Worm (Caenorhabditis elegans): ENCODE data around the gene F56A8.4.

Gene F56A8.4

DNA sequence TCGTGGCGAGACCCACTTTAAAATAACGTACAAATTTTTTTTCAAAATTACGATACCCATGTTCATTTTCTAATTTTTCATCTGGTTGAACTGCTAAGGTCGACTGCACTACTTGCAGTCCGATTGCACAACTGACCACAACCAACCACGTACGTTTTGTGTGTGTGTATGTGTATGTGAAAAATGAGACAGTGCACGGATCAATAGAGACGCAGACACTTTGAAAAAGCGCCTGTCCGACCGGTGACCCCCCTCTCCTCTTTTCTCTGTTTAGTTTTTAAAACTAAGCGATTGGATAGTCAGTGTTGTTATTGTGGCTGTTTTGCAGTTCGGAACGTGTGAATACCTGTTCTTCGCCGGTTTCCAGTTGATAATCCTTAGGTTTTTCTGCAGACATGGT is 4.3 kb upstream of the F56A8.4 start:
- TF ChIP-seq lsy-12 (tag; optimal IDR thresholded peaks at IDR 0.05) (peak; percentile 16), daf-12 (tag; optimal IDR thresholded peaks at IDR 0.05) (no peak), ama-1 (optimal IDR thresholded peaks at IDR 0.05) (no peak), ceh-28 (tag; optimal IDR thresholded peaks at IDR 0.05) (peak; percentile 41), elt-3 (tag; optimal IDR thresholded peaks at IDR 0.05) (no peak), elt-1 (tag; optimal IDR thresholded peaks at IDR 0.05) (no peak), lin-39 (tag; optimal IDR thresholded peaks at IDR 0.05) (no peak), lin-15B (tag; optimal IDR thresholded peaks at IDR 0.05) (peak; percentile 15), ztf-11 (tag; optimal IDR thresholded peaks at IDR 0.05) (no peak), skn-1 (tag; optimal IDR thresholded peaks at IDR 0.05) (no peak), nfya-1 (tag; optimal IDR thresholded peaks at IDR 0.05; ENCODE audit: insufficient read depth) (peak; percentile 48), ceh-16 (tag; optimal IDR thresholded peaks at IDR 0.05) (no peak), pha-4 (tag; optimal IDR thresholded peaks at IDR 0.05) (peak; percentile 50), mml-1 (tag; optimal IDR thresholded peaks at IDR 0.05) (no peak), eor-1 (tag; optimal IDR thresholded peaks at IDR 0.05) (no peak), egl-5 (tag; optimal IDR thresholded peaks at IDR 0.05) (no peak), ZK546.5 (tag; optimal IDR thresholded peaks at IDR 0.05) (no peak), ztf-4 (tag; optimal IDR thresholded peaks at IDR 0.05) (no peak), unc-62 (GFP tag; optimal IDR thresholded peaks at IDR 0.05) (no peak), fkh-2 (tag; optimal IDR thresholded peaks at IDR 0.05) (no peak), hmg-11 (tag; optimal IDR thresholded peaks at IDR 0.05) (no peak), fos-1 (tag; optimal IDR thresholded peaks at IDR 0.05) (no peak), nhr-28 (tag; optimal IDR thresholded peaks at IDR 0.05) (no peak), pqm-1 (tag; optimal IDR thresholded peaks at IDR 0.05) (no peak), nhr-237 (tag; optimal IDR thresholded peaks at IDR 0.05) (no peak), fkh-10 (GFP tag; optimal IDR thresholded peaks at IDR 0.05) (no peak), nhr-11 (tag; optimal IDR thresholded peaks at IDR 0.05) (no peak), nhr-23 (tag; optimal IDR thresholded peaks at IDR 0.05) (peak; percentile 16), nhr-25 (tag; optimal IDR thresholded peaks at IDR 0.05) (peak; percentile 21)

DNA sequence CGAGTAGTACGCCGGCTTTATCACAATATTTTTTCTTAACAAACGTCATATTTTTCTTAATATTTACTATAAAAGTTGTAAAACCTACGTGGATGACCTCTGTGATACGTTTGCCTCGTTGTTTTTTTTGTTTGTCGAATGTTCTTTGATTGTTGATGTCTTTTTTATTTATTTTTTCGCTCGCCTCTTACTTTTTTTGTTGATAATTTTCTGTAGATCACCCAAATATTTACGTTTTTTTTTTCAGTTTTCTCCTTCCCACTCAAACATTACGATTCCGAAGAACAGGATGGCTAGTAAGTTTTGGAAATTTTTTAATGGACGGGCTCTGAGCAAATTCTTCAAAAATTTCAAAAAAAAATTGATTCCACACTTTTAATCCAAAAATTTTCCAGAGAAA is 2.7 kb upstream of the F56A8.4 start:
- peak; percentile 91 for TF ChIP-seq pha-4 (tag; optimal IDR thresholded peaks at IDR 0.05)
- no peak for TF ChIP-seq nhr-67 (tag; optimal IDR thresholded peaks at IDR 0.05)

DNA sequence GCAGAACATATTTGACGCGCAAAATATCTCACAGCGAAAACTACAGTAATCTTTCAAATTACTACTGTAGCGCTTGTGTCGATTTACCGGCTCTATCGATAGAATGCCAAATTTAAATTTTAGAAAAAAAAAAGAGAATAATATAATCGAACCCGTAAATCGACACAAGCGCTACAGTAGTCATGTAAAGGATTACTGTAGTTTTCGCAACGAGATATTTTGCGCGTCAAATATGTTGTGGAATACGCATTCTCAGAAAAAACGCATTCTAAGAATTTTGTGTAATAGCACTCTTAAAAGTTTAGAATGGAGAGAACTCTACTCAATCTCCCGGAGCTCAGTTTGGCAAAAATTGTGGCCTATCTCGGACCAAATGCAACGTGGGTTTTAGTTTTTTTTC is 2.5 kb downstream of the F56A8.4 start, which contains the start of gene F56A8.5:
TSS of gene F56A8.5 (plus strand) at position 301 of the 400 bp plus-strand sequence.
- TF ChIP-seq unc-39 (tag; optimal IDR thresholded peaks at IDR 0.05) (no peak), nhr-43 (tag; optimal IDR thresholded peaks at IDR 0.05; ENCODE audit: poor library complexity, severe bottlenecking) (no peak), pha-4 (tag; optimal IDR thresholded peaks at IDR 0.05) (no peak), fkh-2 (tag; optimal IDR thresholded peaks at IDR 0.05) (no peak), hmg-11 (tag; optimal IDR thresholded peaks at IDR 0.05) (no peak), ZK546.5 (tag; optimal IDR thresholded peaks at IDR 0.05) (no peak), nfya-1 (tag; optimal IDR thresholded peaks at IDR 0.05; ENCODE audit: insufficient read depth) (no peak), nhr-23 (tag; optimal IDR thresholded peaks at IDR 0.05) (no peak), egl-27 (tag; optimal IDR thresholded peaks at IDR 0.05) (no peak), tbx-2 (tag; optimal IDR thresholded peaks at IDR 0.05) (no peak), ceh-16 (tag; optimal IDR thresholded peaks at IDR 0.05) (no peak), mdl-1 (tag; optimal IDR thresholded peaks at IDR 0.05) (no peak), ceh-28 (tag; optimal IDR thresholded peaks at IDR 0.05) (no peak)

DNA sequence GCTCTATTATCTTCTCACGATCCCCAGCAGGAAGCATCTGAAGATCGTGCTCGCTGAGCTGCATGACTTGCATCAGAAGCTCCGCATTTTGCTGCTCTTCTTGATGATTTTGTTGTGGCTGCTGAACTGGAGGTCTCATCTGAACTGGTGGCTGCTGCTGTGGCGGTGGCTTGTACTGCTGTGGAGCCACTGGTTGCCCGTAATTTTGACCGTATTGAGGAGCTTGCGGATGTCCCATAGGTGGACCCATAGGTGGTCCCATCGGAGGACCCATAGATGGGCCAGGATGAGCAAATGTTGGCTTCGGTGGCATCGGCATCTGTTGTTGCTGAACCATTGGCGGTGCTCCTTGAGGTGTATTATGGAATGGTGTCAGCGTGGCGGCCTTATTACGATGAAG is 4.0 kb downstream of the F56A8.4 start:
- TF ChIP-seq aly-2 (tag; optimal IDR thresholded peaks at IDR 0.05), result no peak
- no peak for TF ChIP-seq zag-1 (tag; optimal IDR thresholded peaks at IDR 0.05)
- no peak for TF ChIP-seq R02D3.7 (tag; optimal IDR thresholded peaks at IDR 0.05)
- TF ChIP-seq ztf-11 (tag; optimal IDR thresholded peaks at IDR 0.05), result no peak
- no peak for TF ChIP-seq mdl-1 (tag; optimal IDR thresholded peaks at IDR 0.05)
- TF ChIP-seq hmg-11 (tag; optimal IDR thresholded peaks at IDR 0.05), result no peak
- no peak for TF ChIP-seq egl-27 (tag; optimal IDR thresholded peaks at IDR 0.05)
- no peak for TF ChIP-seq pqm-1 (tag; optimal IDR thresholded peaks at IDR 0.05)
- TF ChIP-seq ZK546.5 (tag; optimal IDR thresholded peaks at IDR 0.05), result no peak
- TF ChIP-seq ceh-82 (tag; optimal IDR thresholded peaks at IDR 0.05), result no peak
- TF ChIP-seq unc-39 (tag; optimal IDR thresholded peaks at IDR 0.05), result no peak
- no peak for TF ChIP-seq nhr-25 (tag; optimal IDR thresholded peaks at IDR 0.05)
- TF ChIP-seq ztf-4 (tag; optimal IDR thresholded peaks at IDR 0.05), result no peak
- TF ChIP-seq nhr-67 (tag; optimal IDR thresholded peaks at IDR 0.05), result no peak
